Fruit fly (Drosophila melanogaster) whole organism, prepupa: ENCODE measurements around the gene CG18808.

Experiments
- Blimp-1 ChIP-seq: fragments of 200-800 bp; sonication (Bioruptor generic); optimal IDR thresholded peaks from 3 replicates; lab custom pipeline; 2017; ENCODE audit warnings: missing biosample characterization, missing genetic modification characterization, mild to moderate bottlenecking, moderate library complexity, missing genetic modification reagents
- CG10631 ChIP-seq: fragments of 200-800 bp; sonication (Bioruptor generic); optimal IDR thresholded peaks from 2 replicates; lab custom pipeline; 2016; ENCODE audit warnings: missing biosample characterization, missing genetic modification characterization
- CG10669 ChIP-seq: fragments of 200-800 bp; sonication (Bioruptor generic); optimal IDR thresholded peaks from 3 replicates; lab custom pipeline; 2018; ENCODE audit warnings: missing biosample characterization, mild to moderate bottlenecking, missing genetic modification characterization, moderate library complexity
- CG11294 ChIP-seq: fragments of 200-800 bp; sonication (Bioruptor generic); IDR thresholded peaks from 2 replicates; pipeline ENCODE4 v1.3.6; 2022; ENCODE audit warnings: missing biosample characterization, missing genetic modification characterization
- CG11902 ChIP-seq: fragments of 200-800 bp; sonication (Bioruptor generic); optimal IDR thresholded peaks from 3 replicates; lab custom pipeline; 2016; ENCODE audit warnings: missing biosample characterization, missing genetic modification characterization
- CG1621 ChIP-seq: fragments of 200-800 bp; sonication (Bioruptor generic); optimal IDR thresholded peaks from 3 replicates; lab custom pipeline; 2018; ENCODE audit warnings: missing biosample characterization, mild to moderate bottlenecking, missing genetic modification characterization
- CG16779 ChIP-seq: fragments of 200-800 bp; sonication (Bioruptor generic); optimal IDR thresholded peaks from 3 replicates; lab custom pipeline; 2017; ENCODE audit warnings: missing biosample characterization, mild to moderate bottlenecking, missing genetic modification characterization
- CG31627 ChIP-seq: fragments of 200-800 bp; sonication (Bioruptor generic); optimal IDR thresholded peaks from 3 replicates; lab custom pipeline; 2016; ENCODE audit warnings: missing biosample characterization, missing genetic modification characterization
- CG32006 ChIP-seq: fragments of 200-800 bp; sonication (Bioruptor generic); optimal IDR thresholded peaks from 3 replicates; lab custom pipeline; 2017; ENCODE audit warnings: missing biosample characterization, mild to moderate bottlenecking, missing genetic modification characterization
- CG34406 ChIP-seq: fragments of 200-800 bp; sonication (Bioruptor generic); optimal IDR thresholded peaks from 3 replicates; lab custom pipeline; 2016; ENCODE audit warnings: missing biosample characterization, missing genetic modification characterization
- CG3919 ChIP-seq: fragments of 200-800 bp; sonication (Bioruptor generic); optimal IDR thresholded peaks from 3 replicates; lab custom pipeline; 2016; ENCODE audit warnings: missing biosample characterization, missing genetic modification characterization
- CG4318 ChIP-seq: fragments of 200-800 bp; sonication (Bioruptor generic); optimal IDR thresholded peaks from 3 replicates; lab custom pipeline; 2017; ENCODE audit warnings: missing biosample characterization, mild to moderate bottlenecking, missing genetic modification characterization
- CG6276 ChIP-seq: fragments of 200-800 bp; sonication (Bioruptor generic); optimal IDR thresholded peaks from 2 replicates; lab custom pipeline; 2017; ENCODE audit warnings: missing biosample characterization, mild to moderate bottlenecking, missing genetic modification characterization
- CG6808 ChIP-seq: fragments of 200-800 bp; sonication (Bioruptor generic); optimal IDR thresholded peaks from 3 replicates; lab custom pipeline; 2017; ENCODE audit warnings: missing biosample characterization, missing genetic modification characterization, mild to moderate bottlenecking, moderate library complexity, missing genetic modification reagents
- CG6854 ChIP-seq: fragments of 200-800 bp; sonication (Bioruptor generic); optimal IDR thresholded peaks from 2 replicates; lab custom pipeline; 2017; ENCODE audit warnings: missing biosample characterization, mild to moderate bottlenecking, missing genetic modification characterization
- CG7368 ChIP-seq: fragments of 200-800 bp; sonication (Bioruptor generic); optimal IDR thresholded peaks from 3 replicates; lab custom pipeline; 2016; ENCODE audit warnings: missing biosample characterization, missing genetic modification characterization
- CG8119 ChIP-seq: fragments of 200-800 bp; sonication (Bioruptor generic); IDR thresholded peaks from 3 replicates; pipeline ENCODE4 v1.3.6; 2022; ENCODE audit warnings: missing biosample characterization, missing genetic modification characterization
- CG8319 ChIP-seq: fragments of 200-800 bp; sonication (Bioruptor generic); optimal IDR thresholded peaks from 3 replicates; lab custom pipeline; 2016; ENCODE audit warnings: missing biosample characterization, missing genetic modification characterization
- CG8632 ChIP-seq: fragments of 200-800 bp; sonication (Bioruptor generic); optimal IDR thresholded peaks from 3 replicates; lab custom pipeline; 2016; ENCODE audit warnings: missing biosample characterization, missing genetic modification characterization
- Eip75B ChIP-seq: fragments of 200-800 bp; sonication (Bioruptor generic); optimal IDR thresholded peaks from 3 replicates; lab custom pipeline; 2016; ENCODE audit warnings: missing biosample characterization, missing genetic modification characterization
- Eip78C ChIP-seq: fragments of 200-800 bp; sonication (Bioruptor generic); peaks from one replicate; lab custom pipeline; 2016; ENCODE audit warnings: missing biosample characterization, missing genetic modification characterization
- Eip93F ChIP-seq: fragments of 200-800 bp; sonication (Bioruptor generic); optimal IDR thresholded peaks from 2 replicates; lab custom pipeline; 2016; ENCODE audit warnings: missing biosample characterization, mild to moderate bottlenecking, missing genetic modification characterization
- Gug ChIP-seq: fragments of 200-800 bp; sonication (Bioruptor generic); IDR thresholded peaks from 2 replicates; pipeline ENCODE4 v1.3.6; 2022; ENCODE audit warnings: missing biosample characterization, missing genetic modification characterization
- Hr38 ChIP-seq: sonication (Bioruptor generic); optimal IDR thresholded peaks from 2 replicates; lab custom pipeline; 2016; ENCODE audit warnings: missing biosample characterization, missing genetic modification characterization
- Hr39 ChIP-seq: fragments of 200-800 bp; sonication (Bioruptor generic); optimal IDR thresholded peaks from 2 replicates; lab custom pipeline; 2016; ENCODE audit warnings: missing biosample characterization, missing genetic modification characterization
- Hr4 ChIP-seq: fragments of 200-800 bp; sonication (Bioruptor generic); optimal IDR thresholded peaks from 3 replicates; lab custom pipeline; 2016; ENCODE audit warnings: missing biosample characterization, missing genetic modification characterization
- Lpt ChIP-seq: fragments of 200-800 bp; sonication (Bioruptor generic); optimal IDR thresholded peaks from 3 replicates; lab custom pipeline; 2016; ENCODE audit warnings: missing biosample characterization, missing genetic modification characterization
- Met ChIP-seq: fragments of 200-800 bp; sonication (Bioruptor generic); optimal IDR thresholded peaks from 3 replicates; lab custom pipeline; 2016; ENCODE audit warnings: missing biosample characterization, missing genetic modification characterization
- Sox102F ChIP-seq: fragments of 200-800 bp; sonication (Bioruptor generic); optimal IDR thresholded peaks from 2 replicates; lab custom pipeline; 2016; ENCODE audit warnings: missing biosample characterization, mild to moderate bottlenecking, missing genetic modification characterization
- Sox14 ChIP-seq: fragments of 200-800 bp; sonication (Bioruptor generic); optimal IDR thresholded peaks from 3 replicates; lab custom pipeline; 2016; ENCODE audit warnings: missing biosample characterization, missing genetic modification characterization
- Sox15 ChIP-seq: fragments of 200-800 bp; sonication (Bioruptor generic); optimal IDR thresholded peaks from 3 replicates; lab custom pipeline; 2016; ENCODE audit warnings: missing biosample characterization, missing genetic modification characterization
- acj6 ChIP-seq: fragments of 200-800 bp; sonication (Bioruptor generic); optimal IDR thresholded peaks from 3 replicates; lab custom pipeline; 2016; ENCODE audit warnings: missing biosample characterization, missing genetic modification characterization
- dac ChIP-seq: fragments of 200-800 bp; sonication (Bioruptor generic); optimal IDR thresholded peaks from 2 replicates; lab custom pipeline; 2017; ENCODE audit warnings: missing biosample characterization, mild to moderate bottlenecking, missing genetic modification characterization
- dsx ChIP-seq: fragments of 200-800 bp; optimal IDR thresholded peaks from 3 replicates; lab custom pipeline; 2019; ENCODE audit warnings: missing biosample characterization, mild to moderate bottlenecking, missing genetic modification characterization, moderate library complexity; ENCODE audit not compliant: poor library complexity, severe bottlenecking
- eg ChIP-seq: fragments of 200-800 bp; sonication (Bioruptor generic); IDR thresholded peaks from 3 replicates; pipeline ENCODE4 v1.3.6; 2022; ENCODE audit warnings: missing biosample characterization, missing genetic modification characterization
- esn ChIP-seq: fragments of 200-800 bp; sonication (Bioruptor generic); optimal IDR thresholded peaks from 2 replicates; lab custom pipeline; 2016; ENCODE audit warnings: missing biosample characterization, mild to moderate bottlenecking, missing genetic modification characterization, moderate library complexity
- fd59A ChIP-seq: fragments of 200-800 bp; sonication (Bioruptor generic); optimal IDR thresholded peaks from 2 replicates; lab custom pipeline; 2017; ENCODE audit warnings: missing biosample characterization, mild to moderate bottlenecking, missing genetic modification characterization, missing genetic modification reagents
- fkh ChIP-seq: fragments of 200-800 bp; sonication (Bioruptor generic); optimal IDR thresholded peaks from 3 replicates; lab custom pipeline; 2017; ENCODE audit warnings: missing biosample characterization, mild to moderate bottlenecking, missing genetic modification characterization, moderate library complexity
- net ChIP-seq: fragments of 200-800 bp; sonication (Bioruptor generic); optimal IDR thresholded peaks from 3 replicates; lab custom pipeline; 2016; ENCODE audit warnings: missing biosample characterization, missing genetic modification characterization
- pdm3 ChIP-seq: fragments of 200-800 bp; sonication (Bioruptor generic); optimal IDR thresholded peaks from 3 replicates; lab custom pipeline; 2016; ENCODE audit warnings: missing biosample characterization, missing genetic modification characterization
- spab ChIP-seq: fragments of 200-800 bp; sonication (Bioruptor generic); optimal IDR thresholded peaks from 2 replicates; lab custom pipeline; 2017; ENCODE audit warnings: missing biosample characterization, mild to moderate bottlenecking, missing genetic modification characterization, missing genetic modification reagents
- ss ChIP-seq, 2 experiments: fragments of 200-800 bp; sonication (Bioruptor generic); optimal IDR thresholded peaks; 2 replicates in 1 of 2; 3 replicates in 1 of 2; lab custom pipeline; 2017 to 2018; ENCODE audit warnings: mild to moderate bottlenecking in 2 of 2, missing biosample characterization in 2 of 2, missing genetic modification characterization in 2 of 2, moderate library complexity in 1 of 2
- svp ChIP-seq: fragments of 200-800 bp; sonication (Bioruptor generic); peaks from one replicate; lab custom pipeline; 2016; ENCODE audit warnings: missing biosample characterization, missing genetic modification characterization

Gene CG18808

dm6 chr3L:4842710-4843109 lies 35.5 kb upstream of the CG18808 start:
- no peak for TF ChIP-seq acj6
- TF ChIP-seq CG6854 (GFP tag; lab: Kevin White, UChicago), result no peak
- no peak for TF ChIP-seq Eip78C (GFP tag; lab: Kevin White, UChicago)
- no peak for TF ChIP-seq CG1621 (tag; lab: Kevin White, UChicago)
- TF ChIP-seq CG8319, result no peak
- no peak for TF ChIP-seq CG8119 (GFP tag; lab: Robert Waterston, UW)
- TF ChIP-seq Blimp-1 (GFP tag; lab: Kevin White, UChicago), result no peak
- no peak for TF ChIP-seq fkh (GFP tag; lab: Kevin White, UChicago)
- no peak for TF ChIP-seq CG16779 (tag; lab: Kevin White, UChicago)

dm6 chr3L:4840039-4840939 lies 33.1 kb upstream of the CG18808 start, which contains the start of gene CG13707:
CG13707 (minus strand) TSS chr3L:4840108.
- TF ChIP-seq ss (GFP tag; optimal IDR thresholded peaks at IDR 0.05; lab: Kevin White, UChicago) (peak in 1 of 2 experiments; percentile 4), Hr4 (GFP tag; lab: Kevin White, UChicago) (no peak), spab (GFP tag; lab: Kevin White, UChicago) (no peak), dac (no peak), svp (GFP tag; lab: Kevin White, UChicago) (peak; percentile 58), Eip75B (GFP tag; lab: Kevin White, UChicago) (no peak), CG6854 (GFP tag; lab: Kevin White, UChicago) (peak; percentile 18), CG4318 (no peak), esn (GFP tag; lab: Kevin White, UChicago) (no peak), eg (peak; percentile 32; the same call in 1 of the 3 replicates), CG10669 (GFP tag; lab: Kevin White, UChicago) (no peak), CG3919 (peak; percentile 4), Eip78C (GFP tag; lab: Kevin White, UChicago) (peak; percentile 56)
- TF ChIP-seq, all 60 proteins: peak for 6

dm6 chr3L:4836353-4836752 lies 29.1 kb upstream of the CG18808 start:
- TF ChIP-seq pdm3 (GFP tag; lab: Kevin White, UChicago), result peak; percentile 86
- TF ChIP-seq dac, result peak; percentile 7
- TF ChIP-seq CG31627 (GFP tag; lab: Kevin White, UChicago), result peak; percentile 47
- peak; percentile 55 for TF ChIP-seq CG6276 (GFP tag; lab: Kevin White, UChicago)
- peak; percentile 67 for TF ChIP-seq CG7368 (GFP tag; lab: Kevin White, UChicago)
- peak; percentile 68 for TF ChIP-seq net (GFP tag; lab: Kevin White, UChicago)
- peak; percentile 86 for TF ChIP-seq CG1621 (tag; lab: Kevin White, UChicago)
- TF ChIP-seq Sox15 (GFP tag; lab: Kevin White, UChicago), result peak; percentile 57
- TF ChIP-seq dsx (GFP tag; lab: Kevin White, UChicago), result peak; percentile 81
- TF ChIP-seq fkh (GFP tag; lab: Kevin White, UChicago), result no peak
- peak; percentile 78 for TF ChIP-seq CG3919
- TF ChIP-seq Hr39 (GFP tag; lab: Kevin White, UChicago), result peak; percentile 51
- TF ChIP-seq fd59A (GFP tag; lab: Kevin White, UChicago), result peak; percentile 74
- peak; percentile 34 to 76 for TF ChIP-seq ss (GFP tag; optimal IDR thresholded peaks at IDR 0.05; lab: Kevin White, UChicago)
- TF ChIP-seq Hr4 (GFP tag; lab: Kevin White, UChicago), result peak; percentile 65
- peak; percentile 55 for TF ChIP-seq CG11902
- peak; percentile 81 for TF ChIP-seq Eip78C (GFP tag; lab: Kevin White, UChicago)
- TF ChIP-seq Sox102F (GFP tag; lab: Kevin White, UChicago), result no peak
- TF ChIP-seq CG34406 (GFP tag; lab: Kevin White, UChicago), result peak; percentile 61
- TF ChIP-seq Eip75B (GFP tag; lab: Kevin White, UChicago), result peak; percentile 82
- peak; percentile 65 for TF ChIP-seq CG8119 (GFP tag; lab: Robert Waterston, UW)
- peak; percentile 61 for TF ChIP-seq CG10631
- peak; percentile 51 for TF ChIP-seq Met (GFP tag; lab: Kevin White, UChicago)
- peak; percentile 35 for TF ChIP-seq Lpt (GFP tag; lab: Kevin White, UChicago)
- peak; percentile 17; the same call in 1 of the 2 replicates for TF ChIP-seq CG11294 (GFP tag; lab: Robert Waterston, UW)
- TF ChIP-seq Eip93F (GFP tag; lab: Kevin White, UChicago), result no peak
- TF ChIP-seq Blimp-1 (GFP tag; lab: Kevin White, UChicago), result no peak
- TF ChIP-seq CG8632 (GFP tag; lab: Kevin White, UChicago), result peak; percentile 72
- peak; percentile 83 for TF ChIP-seq Sox14 (GFP tag; lab: Kevin White, UChicago)
- peak; percentile 48; the same call in 1 of the 2 replicates for TF ChIP-seq Gug (GFP tag; lab: Robert Waterston, UW)
- no peak for TF ChIP-seq CG6854 (GFP tag; lab: Kevin White, UChicago)
- peak; percentile 82 for TF ChIP-seq CG6808
- no peak for TF ChIP-seq Hr38 (GFP tag; lab: Kevin White, UChicago)
- peak; percentile 75 for TF ChIP-seq CG32006 (GFP tag; lab: Kevin White, UChicago)
- TF ChIP-seq CG4318, result peak; percentile 63
